Worm (Caenorhabditis elegans): ENCODE data around the gene zip-2.

The zip-2 gene

DNA sequence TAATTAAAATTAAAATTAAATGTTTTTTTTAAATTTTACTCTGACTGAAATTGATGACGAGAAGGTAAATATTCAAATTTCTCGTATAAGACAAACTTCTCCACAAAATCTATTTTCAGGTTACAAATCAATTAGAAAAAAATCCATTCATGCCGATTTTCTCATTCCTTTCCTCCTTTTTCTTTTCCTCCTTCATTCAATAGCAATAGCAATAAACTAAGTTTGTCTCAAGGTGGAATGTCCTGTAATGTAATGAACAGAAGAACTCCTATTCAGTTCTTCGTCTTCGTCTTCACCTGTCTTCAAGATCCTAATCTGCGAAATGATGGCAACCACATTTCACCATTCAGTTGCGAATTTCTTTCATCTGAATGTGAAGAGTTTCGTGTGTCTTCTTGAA lies 16.9 kb upstream of the zip-2 start, which contains the start of gene dac-1:
Gene dac-1, plus strand, starts transcription at position 301 of the 400 bp plus-strand sequence.
- TF ChIP-seq med-1 (GFP tag; optimal IDR thresholded peaks at IDR 0.05; ENCODE audit: insufficient read depth) (no peak), cog-1 (tag; optimal IDR thresholded peaks at IDR 0.05) (no peak), flt-1 (GFP tag; IDR thresholded peaks at IDR 0.05) (no peak), ztf-29 (GFP tag; IDR thresholded peaks at IDR 0.05) (no peak), T22C8.4 (GFP tag; IDR thresholded peaks at IDR 0.05) (no peak), tab-1 (GFP tag; IDR thresholded peaks at IDR 0.05) (no peak), klf-2 (GFP tag; conservative IDR thresholded peaks at IDR 0.05) (no peak), ref-1 (GFP tag; conservative IDR thresholded peaks at IDR 0.05) (no peak), ztf-23 (GFP tag; IDR thresholded peaks at IDR 0.05) (no peak)

DNA sequence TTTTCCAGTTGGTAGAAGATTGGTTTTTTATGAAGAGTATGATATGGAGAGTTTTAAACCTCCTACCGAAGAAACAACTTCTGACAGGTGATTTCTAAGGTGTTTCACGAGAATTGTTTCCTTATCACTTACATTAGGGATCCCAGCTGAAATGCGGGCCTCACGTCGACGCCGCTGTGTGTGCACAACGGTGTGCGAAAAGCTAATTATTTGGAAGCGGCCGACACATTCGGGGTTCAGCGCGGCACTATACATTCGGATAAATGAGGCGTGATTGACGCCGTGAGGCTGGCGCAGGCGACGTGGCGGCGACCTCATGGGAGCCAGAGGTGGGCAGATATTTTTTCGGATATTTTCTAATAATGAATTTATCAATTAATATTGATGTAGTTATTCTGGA lies 13.5 kb upstream of the zip-2 start:
- TF ChIP-seq cog-1 (tag; optimal IDR thresholded peaks at IDR 0.05) = no peak
- no peak for TF ChIP-seq flt-1 (GFP tag; IDR thresholded peaks at IDR 0.05)
- TF ChIP-seq klf-2 (GFP tag; conservative IDR thresholded peaks at IDR 0.05) = no peak
- TF ChIP-seq ztf-23 (GFP tag; IDR thresholded peaks at IDR 0.05) = no peak
- no peak for TF ChIP-seq tab-1 (GFP tag; IDR thresholded peaks at IDR 0.05)
- TF ChIP-seq ref-1 (GFP tag; conservative IDR thresholded peaks at IDR 0.05) = no peak
- no peak for TF ChIP-seq ztf-29 (GFP tag; IDR thresholded peaks at IDR 0.05)
- TF ChIP-seq med-1 (GFP tag; optimal IDR thresholded peaks at IDR 0.05; ENCODE audit: insufficient read depth) = no peak
- TF ChIP-seq T22C8.4 (GFP tag; IDR thresholded peaks at IDR 0.05) = no peak

DNA sequence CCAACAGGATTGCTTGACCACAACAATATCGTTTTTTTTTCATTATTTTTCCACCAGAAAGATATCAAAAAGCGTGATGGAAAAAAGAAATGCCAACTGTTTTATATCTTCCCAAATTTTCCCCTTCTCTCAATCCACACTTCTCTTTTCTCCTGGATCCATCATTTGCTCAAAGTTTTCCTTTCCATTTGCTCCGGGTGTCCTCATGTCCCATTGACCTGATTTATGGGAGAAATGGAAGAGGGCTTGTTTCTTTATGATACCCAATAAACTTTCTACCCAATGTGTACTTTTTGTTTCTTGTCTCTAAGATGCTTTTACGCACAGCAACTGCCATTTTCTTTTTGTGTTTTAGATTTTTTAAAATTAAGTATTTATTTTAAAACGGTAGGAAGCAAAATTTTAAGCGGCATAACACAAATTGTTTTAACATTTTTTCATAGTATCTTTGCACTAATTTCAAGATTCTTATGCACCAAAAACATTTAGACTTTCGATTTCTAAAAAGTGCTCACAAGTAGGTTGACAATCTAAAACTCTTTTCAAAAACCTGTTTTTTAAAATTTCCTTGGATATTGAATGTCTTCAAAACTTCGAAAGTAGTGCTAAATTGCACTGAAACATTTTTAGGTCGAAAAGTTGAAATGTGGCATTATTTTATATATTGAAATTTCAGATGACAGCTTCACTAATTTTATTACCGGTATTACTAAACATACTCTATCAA lies 10.1 kb upstream of the zip-2 start, which contains the start of gene clec-149:
Gene clec-149, plus strand, starts transcription at position 677 of the 727 bp plus-strand sequence.
- TF ChIP-seq ztf-23 (GFP tag; IDR thresholded peaks at IDR 0.05) (no peak), ztf-29 (GFP tag; IDR thresholded peaks at IDR 0.05) (no peak), ref-1 (GFP tag; conservative IDR thresholded peaks at IDR 0.05) (no peak), flt-1 (GFP tag; IDR thresholded peaks at IDR 0.05) (no peak), cog-1 (tag; optimal IDR thresholded peaks at IDR 0.05) (no peak), med-1 (GFP tag; optimal IDR thresholded peaks at IDR 0.05; ENCODE audit: insufficient read depth) (no peak), klf-2 (GFP tag; conservative IDR thresholded peaks at IDR 0.05) (no peak), tab-1 (GFP tag; IDR thresholded peaks at IDR 0.05) (no peak), T22C8.4 (GFP tag; IDR thresholded peaks at IDR 0.05) (no peak)

DNA sequence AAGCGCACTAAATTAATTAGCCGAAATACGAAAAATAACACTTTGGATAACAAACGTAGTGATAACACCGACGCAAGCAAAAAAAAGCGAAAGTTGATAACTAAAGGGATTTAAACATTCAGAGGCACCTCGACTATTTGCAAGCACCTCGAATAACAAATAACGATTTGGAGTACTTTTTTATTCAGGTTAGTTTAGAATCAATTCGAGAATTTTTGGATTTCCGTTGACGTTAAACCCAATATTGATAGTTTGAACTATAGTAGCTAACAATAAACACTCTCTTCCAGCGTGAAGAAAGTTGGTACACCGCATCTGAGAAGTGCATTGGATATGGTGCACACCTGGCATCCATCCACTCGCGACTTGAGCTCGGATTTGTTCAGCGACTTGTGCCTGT lies 7.5 kb upstream of the zip-2 start:
- TF ChIP-seq flt-1 (GFP tag; IDR thresholded peaks at IDR 0.05) (no peak), med-1 (GFP tag; optimal IDR thresholded peaks at IDR 0.05; ENCODE audit: insufficient read depth) (no peak), ztf-29 (GFP tag; IDR thresholded peaks at IDR 0.05) (no peak), T22C8.4 (GFP tag; IDR thresholded peaks at IDR 0.05) (no peak), ref-1 (GFP tag; conservative IDR thresholded peaks at IDR 0.05) (no peak), tab-1 (GFP tag; IDR thresholded peaks at IDR 0.05) (no peak), klf-2 (GFP tag; conservative IDR thresholded peaks at IDR 0.05) (no peak), cog-1 (tag; optimal IDR thresholded peaks at IDR 0.05) (no peak), ztf-23 (GFP tag; IDR thresholded peaks at IDR 0.05) (no peak)

DNA sequence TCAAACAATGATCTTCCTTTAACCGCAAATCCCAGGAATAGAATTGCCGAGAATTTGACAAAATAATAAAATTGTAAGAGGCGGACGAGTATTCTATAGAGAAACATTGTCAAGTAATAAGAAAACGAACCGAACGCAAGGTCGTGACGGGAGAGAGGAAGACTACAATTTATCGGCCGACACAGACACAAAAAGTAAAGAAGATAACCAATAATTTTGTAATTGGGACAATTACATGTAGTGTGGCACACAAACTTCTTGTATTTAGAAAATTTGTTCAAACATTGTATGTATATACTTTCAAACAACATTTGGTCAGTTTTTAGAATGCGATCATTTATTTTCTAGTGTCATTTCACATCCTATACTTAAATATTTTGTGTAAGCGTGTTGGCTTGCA lies 821 bp upstream of the zip-2 start, which contains the start of gene ceeh-1:
Gene ceeh-1, minus strand, starts transcription at position 317 of the 400 bp plus-strand sequence.
- no peak for TF ChIP-seq klf-2 (GFP tag; conservative IDR thresholded peaks at IDR 0.05)
- TF ChIP-seq cog-1 (tag; optimal IDR thresholded peaks at IDR 0.05) = no peak
- no peak for TF ChIP-seq flt-1 (GFP tag; IDR thresholded peaks at IDR 0.05)
- no peak for TF ChIP-seq ztf-29 (GFP tag; IDR thresholded peaks at IDR 0.05)
- no peak for TF ChIP-seq tab-1 (GFP tag; IDR thresholded peaks at IDR 0.05)

DNA sequence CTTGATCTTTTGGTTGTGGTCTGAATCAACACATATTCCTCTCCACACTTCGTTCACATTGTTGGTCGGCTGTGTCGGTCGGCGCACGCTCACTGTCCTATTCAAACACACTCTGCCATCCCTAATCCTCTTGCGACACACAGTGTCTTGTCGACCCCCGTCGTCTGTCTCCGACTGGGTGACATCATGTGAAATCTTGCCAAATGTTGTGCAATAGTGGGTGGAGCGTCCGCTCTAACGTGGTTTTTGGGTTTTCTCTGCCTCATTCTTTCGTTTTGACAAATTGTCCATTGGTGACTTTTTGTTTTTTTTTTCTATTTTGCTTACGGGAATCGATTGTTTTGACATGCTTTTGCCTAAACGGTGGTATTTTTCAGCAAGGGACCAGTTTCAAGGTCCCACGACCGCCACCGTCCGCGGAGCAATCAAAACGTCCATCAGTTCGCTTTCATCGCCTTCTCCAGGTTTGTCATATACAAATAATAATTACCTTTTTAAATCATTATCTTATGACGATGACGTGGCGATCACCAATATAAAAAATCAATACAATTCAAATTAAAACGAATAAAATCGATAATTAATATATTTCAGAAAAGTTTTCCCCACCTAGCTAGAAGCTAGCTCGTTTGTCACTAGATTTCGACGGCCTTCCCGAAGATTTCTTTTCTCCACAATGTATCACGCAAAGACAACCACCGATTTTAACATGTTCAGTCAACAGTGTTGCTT lies 1.1 kb downstream of the zip-2 start:
- TF ChIP-seq flt-1 (GFP tag; IDR thresholded peaks at IDR 0.05) (peak; percentile 78), T22C8.4 (GFP tag; IDR thresholded peaks at IDR 0.05) (peak; percentile 57; the same call in 1 of the 2 replicates), klf-2 (GFP tag; conservative IDR thresholded peaks at IDR 0.05) (no peak), cog-1 (tag; optimal IDR thresholded peaks at IDR 0.05) (peak; percentile 85)

DNA sequence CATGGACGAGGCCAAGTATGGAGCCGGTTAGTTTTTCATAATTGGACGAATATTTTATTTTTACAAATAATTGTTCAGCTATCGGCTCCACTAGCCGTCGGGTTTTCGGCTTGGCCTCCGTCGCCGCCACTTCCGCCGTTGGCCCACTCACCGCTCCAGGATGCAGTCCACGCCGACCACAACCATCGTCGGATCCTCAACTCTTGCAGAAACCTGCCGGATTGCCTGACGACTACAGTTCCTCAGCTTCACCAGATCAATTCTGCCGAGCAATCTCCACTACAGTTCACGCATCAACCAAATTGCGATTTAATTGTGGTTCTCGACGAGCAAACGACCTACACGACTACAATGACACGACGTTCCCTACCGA lies 1.6 kb downstream of the zip-2 start:
- TF ChIP-seq flt-1 (GFP tag; IDR thresholded peaks at IDR 0.05) = peak; percentile 66; the same call in 1 of the 2 replicates
- TF ChIP-seq klf-2 (GFP tag; conservative IDR thresholded peaks at IDR 0.05) = no peak
- no peak for TF ChIP-seq med-1 (GFP tag; optimal IDR thresholded peaks at IDR 0.05; ENCODE audit: insufficient read depth)
- peak; percentile 30; the same call in 1 of the 2 replicates for TF ChIP-seq ztf-29 (GFP tag; IDR thresholded peaks at IDR 0.05)
- no peak for TF ChIP-seq cog-1 (tag; optimal IDR thresholded peaks at IDR 0.05)

DNA sequence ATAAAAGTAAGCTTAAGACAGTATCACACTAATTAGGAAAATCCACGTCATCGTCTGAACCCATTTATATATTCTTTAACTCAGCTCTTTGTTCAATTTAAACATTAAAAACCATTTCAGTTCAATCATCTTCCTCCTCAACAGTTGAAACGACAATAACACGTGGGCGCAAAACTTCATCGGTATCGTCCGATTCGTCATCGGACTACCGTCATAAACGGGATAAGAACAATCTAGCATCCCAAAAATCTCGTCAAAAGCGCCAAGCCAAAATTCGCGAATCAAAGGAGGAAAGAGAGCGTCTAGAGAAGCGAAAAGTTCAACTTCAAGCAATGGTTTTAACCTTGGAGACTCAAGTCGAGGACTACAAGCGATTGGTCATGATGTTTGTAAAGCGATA lies 2.4 kb downstream of the zip-2 start:
- no peak for TF ChIP-seq tab-1 (GFP tag; IDR thresholded peaks at IDR 0.05)
- TF ChIP-seq med-1 (GFP tag; optimal IDR thresholded peaks at IDR 0.05; ENCODE audit: insufficient read depth) = no peak
- no peak for TF ChIP-seq cog-1 (tag; optimal IDR thresholded peaks at IDR 0.05)
- no peak for TF ChIP-seq ztf-23 (GFP tag; IDR thresholded peaks at IDR 0.05)
- no peak for TF ChIP-seq T22C8.4 (GFP tag; IDR thresholded peaks at IDR 0.05)
- no peak for TF ChIP-seq klf-2 (GFP tag; conservative IDR thresholded peaks at IDR 0.05)

DNA sequence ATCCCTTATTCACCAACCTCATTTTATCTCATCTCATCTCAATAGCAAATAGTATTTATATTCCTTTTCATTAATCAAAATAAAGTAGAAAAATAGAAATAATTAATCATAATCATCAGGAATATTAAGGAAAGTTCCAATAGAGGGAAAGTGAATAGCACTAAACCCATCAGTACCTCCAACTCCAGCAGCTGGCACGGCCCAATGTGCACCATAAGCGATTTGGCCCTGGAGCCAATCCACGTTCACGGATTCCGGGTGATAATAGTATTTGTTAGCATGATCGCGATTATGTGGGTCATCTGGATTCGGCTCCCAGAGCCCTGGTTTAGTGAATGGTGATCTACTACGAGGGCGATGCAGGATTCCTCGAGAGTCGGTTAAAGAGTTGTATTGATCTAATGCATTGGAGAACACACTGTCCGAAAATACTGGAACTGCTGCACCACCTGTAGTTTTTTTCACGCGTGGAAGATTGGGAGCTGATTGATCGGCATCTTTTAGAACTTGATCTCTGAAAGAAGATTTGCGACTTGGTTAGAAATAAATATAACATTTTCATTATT lies 3.0 kb downstream of the zip-2 start:
- TF ChIP-seq T22C8.4 (GFP tag; IDR thresholded peaks at IDR 0.05) (peak; percentile 49; the same call in 1 of the 2 replicates), tab-1 (GFP tag; IDR thresholded peaks at IDR 0.05) (peak; percentile 72; the same call in 1 of the 2 replicates), ztf-29 (GFP tag; IDR thresholded peaks at IDR 0.05) (peak; percentile 38; the same call in 1 of the 2 replicates), med-1 (GFP tag; optimal IDR thresholded peaks at IDR 0.05; ENCODE audit: insufficient read depth) (no peak), flt-1 (GFP tag; IDR thresholded peaks at IDR 0.05) (peak; percentile 93), ztf-23 (GFP tag; IDR thresholded peaks at IDR 0.05) (peak; percentile 78; the same call in 1 of the 2 replicates), ref-1 (GFP tag; conservative IDR thresholded peaks at IDR 0.05) (no peak; the same call in 1 of the 2 replicates), cog-1 (tag; optimal IDR thresholded peaks at IDR 0.05) (no peak), klf-2 (GFP tag; conservative IDR thresholded peaks at IDR 0.05) (0 out of 2 replicates have a peak, but pooled peaks have one; percentile 9)
